Worm (Caenorhabditis elegans) whole organism, L3 larva: ENCODE results near the gene sru-38.

ENCODE experiments used
- R02D3.7 ChIP-seq: fragments of 150-350 bp; optimal IDR thresholded peaks from 2 replicates; lab custom pipeline; 2014; ENCODE audit warnings: missing biosample characterization, missing genetic modification characterization
- ZK546.5 ChIP-seq: sonication (generic microtip); optimal IDR thresholded peaks from 2 replicates; lab custom pipeline; 2017; ENCODE audit warnings: missing biosample characterization, missing genetic modification characterization
- aly-2 ChIP-seq: fragments of 150-350 bp; optimal IDR thresholded peaks from 2 replicates; lab custom pipeline; 2014; ENCODE audit warnings: missing biosample characterization, missing genetic modification characterization
- ama-1 ChIP-seq: fragments of 150-350 bp; optimal IDR thresholded peaks from 2 replicates; lab custom pipeline; 2018
- ceh-16 ChIP-seq: sonication (generic microtip); optimal IDR thresholded peaks from 2 replicates; lab custom pipeline; 2017; ENCODE audit warnings: missing biosample characterization, missing genetic modification characterization
- ceh-9 ChIP-seq: sonication (generic microtip); optimal IDR thresholded peaks from 2 replicates; lab custom pipeline; 2018; ENCODE audit warnings: missing biosample characterization, missing genetic modification characterization
- daf-12 ChIP-seq: fragments of 150-350 bp; optimal IDR thresholded peaks from 2 replicates; lab custom pipeline; 2014; ENCODE audit warnings: missing biosample characterization, missing genetic modification reagents, missing genetic modification characterization
- egl-27 ChIP-seq: sonication (generic microtip); optimal IDR thresholded peaks from 4 replicates; lab custom pipeline; 2017; ENCODE audit warnings: missing biosample characterization, missing genetic modification reagents, missing genetic modification characterization
- egl-5 ChIP-seq: fragments of 150-350 bp; optimal IDR thresholded peaks from 2 replicates; lab custom pipeline; 2017; ENCODE audit warnings: missing biosample characterization, missing genetic modification reagents, missing genetic modification characterization, inconsistent platforms
- elt-1 ChIP-seq: fragments of 150-350 bp; optimal IDR thresholded peaks from 2 replicates; lab custom pipeline; 2014; ENCODE audit warnings: missing biosample characterization, missing genetic modification characterization
- elt-2 ChIP-seq: sonication (generic microtip); optimal IDR thresholded peaks from 2 replicates; lab custom pipeline; 2016; ENCODE audit warnings: missing genetic modification reagents, mild to moderate bottlenecking, missing genetic modification characterization, missing compliant biosample characterization
- eor-1 ChIP-seq, 2 experiments: fragments of 150-350 bp; optimal IDR thresholded peaks; 2 replicates each; lab custom pipeline; 2014 to 2018; ENCODE audit warnings: missing biosample characterization in 2 of 2, missing genetic modification characterization in 2 of 2
- fkh-10 ChIP-seq: sonication (generic microtip); optimal IDR thresholded peaks from 2 replicates; lab custom pipeline; 2017; ENCODE audit warnings: missing biosample characterization, missing genetic modification reagents, missing genetic modification characterization
- fos-1 ChIP-seq: fragments of 150-350 bp; optimal IDR thresholded peaks from 2 replicates; lab custom pipeline; 2014; ENCODE audit warnings: missing biosample characterization, missing genetic modification characterization
- hmg-11 ChIP-seq: sonication (generic microtip); optimal IDR thresholded peaks from 2 replicates; lab custom pipeline; 2016; ENCODE audit warnings: missing genetic modification characterization, missing compliant biosample characterization
- jun-1 ChIP-seq: fragments of 150-350 bp; optimal IDR thresholded peaks from 2 replicates; lab custom pipeline; 2014; ENCODE audit warnings: missing biosample characterization, missing genetic modification reagents, missing genetic modification characterization
- lin-15B ChIP-seq: fragments of 150-350 bp; optimal IDR thresholded peaks from 2 replicates; lab custom pipeline; 2014; ENCODE audit warnings: missing biosample characterization, missing genetic modification characterization
- lin-39 ChIP-seq: fragments of 150-350 bp; optimal IDR thresholded peaks from 2 replicates; lab custom pipeline; 2018; ENCODE audit warnings: missing biosample characterization, missing genetic modification reagents, missing genetic modification characterization
- lsy-12 ChIP-seq: sonication (generic microtip); optimal IDR thresholded peaks from 2 replicates; lab custom pipeline; 2016; ENCODE audit warnings: mild to moderate bottlenecking, missing genetic modification characterization, missing compliant biosample characterization
- mml-1 ChIP-seq: fragments of 150-350 bp; sonication (generic microtip); optimal IDR thresholded peaks from 3 replicates; lab custom pipeline; 2014; ENCODE audit warnings: missing biosample characterization, missing genetic modification characterization
- nfya-1 ChIP-seq: sonication (generic microtip); optimal IDR thresholded peaks from 2 replicates; lab custom pipeline; 2017; ENCODE audit warnings: missing genetic modification characterization, mild to moderate bottlenecking, missing compliant biosample characterization, antibody characterized with exemption, moderate library complexity; ENCODE audit not compliant: insufficient read depth
- nhr-11 ChIP-seq: fragments of 150-350 bp; optimal IDR thresholded peaks from 2 replicates; lab custom pipeline; 2014; ENCODE audit warnings: missing biosample characterization, missing genetic modification characterization
- nhr-23 ChIP-seq: fragments of 150-350 bp; optimal IDR thresholded peaks from 2 replicates; lab custom pipeline; 2014; ENCODE audit warnings: missing biosample characterization, missing genetic modification reagents, missing genetic modification characterization
- nhr-237 ChIP-seq: fragments of 150-350 bp; optimal IDR thresholded peaks from 2 replicates; lab custom pipeline; 2014; ENCODE audit warnings: missing biosample characterization, missing genetic modification characterization
- nhr-25 ChIP-seq: sonication (generic microtip); optimal IDR thresholded peaks from 2 replicates; lab custom pipeline; 2017; ENCODE audit warnings: missing biosample characterization, missing genetic modification characterization
- nhr-43 ChIP-seq: sonication (generic microtip); optimal IDR thresholded peaks from 2 replicates; lab custom pipeline; 2016; ENCODE audit warnings: mild to moderate bottlenecking, missing genetic modification characterization, missing compliant biosample characterization; ENCODE audit not compliant: poor library complexity, severe bottlenecking
- nhr-76 ChIP-seq: fragments of 150-350 bp; sonication (generic microtip); optimal IDR thresholded peaks from 5 replicates; lab custom pipeline; 2014; ENCODE audit warnings: missing biosample characterization, missing genetic modification characterization
- pqm-1 ChIP-seq: fragments of 150-350 bp; optimal IDR thresholded peaks from 2 replicates; lab custom pipeline; 2017; ENCODE audit warnings: missing biosample characterization, missing genetic modification characterization, inconsistent platforms
- sea-2 ChIP-seq: fragments of 150-350 bp; sonication (generic microtip); optimal IDR thresholded peaks from 4 replicates; lab custom pipeline; 2014; ENCODE audit warnings: missing biosample characterization, missing genetic modification reagents, missing genetic modification characterization
- snpc-4 ChIP-seq: fragments of 150-350 bp; optimal IDR thresholded peaks from 2 replicates; lab custom pipeline; 2014; ENCODE audit warnings: missing biosample characterization, missing genetic modification characterization
- tbx-2 ChIP-seq: sonication (generic microtip); optimal IDR thresholded peaks from 2 replicates; lab custom pipeline; 2016; ENCODE audit warnings: mild to moderate bottlenecking, missing genetic modification characterization, missing compliant biosample characterization
- unc-39 ChIP-seq: sonication (generic microtip); optimal IDR thresholded peaks from 4 replicates; lab custom pipeline; 2017; ENCODE audit warnings: missing biosample characterization, missing genetic modification characterization
- unc-62 ChIP-seq: fragments of 150-350 bp; sonication (generic microtip); optimal IDR thresholded peaks from 4 replicates; lab custom pipeline; 2014; ENCODE audit warnings: missing biosample characterization, missing genetic modification reagents, missing genetic modification characterization
- zag-1 ChIP-seq: fragments of 150-350 bp; optimal IDR thresholded peaks from 2 replicates; lab custom pipeline; 2014; ENCODE audit warnings: missing biosample characterization, missing genetic modification characterization
- ztf-11 ChIP-seq: fragments of 150-350 bp; optimal IDR thresholded peaks from 2 replicates; lab custom pipeline; 2014; ENCODE audit warnings: missing biosample characterization, missing genetic modification characterization

The sru-38 gene

DNA sequence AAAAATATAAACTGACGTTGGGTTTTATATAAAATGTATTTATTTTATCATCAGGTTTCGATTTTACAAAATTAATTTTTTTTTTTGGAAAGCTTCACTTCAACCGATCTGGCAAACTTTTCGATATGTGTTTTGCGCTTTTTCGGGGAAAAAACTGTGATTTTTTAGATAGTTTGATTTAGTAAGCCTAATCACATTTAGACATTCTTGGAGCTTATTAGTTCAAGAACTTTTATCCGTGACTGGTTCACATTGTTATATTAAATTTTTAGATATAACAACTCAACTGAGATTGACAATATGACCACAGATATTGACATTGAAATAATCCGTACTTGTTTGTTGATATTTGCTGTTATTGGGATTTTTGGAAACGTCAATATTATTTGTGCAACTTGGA lies 1.8 kb upstream of the sru-38 start, which contains the start of gene srsx-21:
TSS of gene srsx-21 (plus strand) at position 301 of the 400 bp plus-strand sequence.
- no peak for TF ChIP-seq elt-1 (tag; lab: Kevin White, UChicago)

DNA sequence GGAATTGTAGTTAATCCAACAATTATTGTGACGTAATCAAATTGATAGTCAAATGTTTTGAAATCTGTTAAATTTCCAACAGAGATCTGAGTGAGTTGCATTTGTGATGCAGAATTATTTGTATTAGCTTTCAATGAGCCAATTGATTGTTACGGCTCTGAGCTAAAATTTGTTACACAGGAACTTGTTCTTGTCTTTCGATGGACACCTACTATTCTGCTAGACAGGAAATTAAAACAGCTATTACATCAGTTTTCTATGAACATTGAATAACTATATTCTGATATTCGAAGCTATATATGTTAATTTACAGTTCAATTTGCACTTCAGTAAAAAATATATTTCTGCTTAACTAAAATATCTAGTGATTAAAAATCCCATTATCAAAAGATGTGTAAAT lies 1.9 kb downstream of the sru-38 start, which contains the start of gene sru-40:
TSS of gene sru-40 (minus strand) at position 101 of the 400 bp plus-strand sequence.
- TF ChIP-seq lin-15B (tag; lab: Kevin White, UChicago) (no peak), R02D3.7 (tag; lab: Kevin White, UChicago) (no peak), nhr-25 (tag; lab: Kevin White, UChicago) (no peak), daf-12 (tag; lab: Kevin White, UChicago) (no peak), pqm-1 (no peak), fos-1 (tag; lab: Kevin White, UChicago) (no peak), ztf-11 (no peak), snpc-4 (no peak), jun-1 (tag; lab: Kevin White, UChicago) (no peak), ceh-16 (no peak), aly-2 (tag; lab: Kevin White, UChicago) (no peak), elt-1 (tag; lab: Kevin White, UChicago) (no peak), nfya-1 (no peak), nhr-237 (tag; lab: Kevin White, UChicago) (no peak), unc-62 (GFP tag; lab: Kevin White, UChicago) (no peak), hmg-11 (tag; lab: Kevin White, UChicago) (no peak)
- TF ChIP-seq, all 47 proteins: peak for 0

DNA sequence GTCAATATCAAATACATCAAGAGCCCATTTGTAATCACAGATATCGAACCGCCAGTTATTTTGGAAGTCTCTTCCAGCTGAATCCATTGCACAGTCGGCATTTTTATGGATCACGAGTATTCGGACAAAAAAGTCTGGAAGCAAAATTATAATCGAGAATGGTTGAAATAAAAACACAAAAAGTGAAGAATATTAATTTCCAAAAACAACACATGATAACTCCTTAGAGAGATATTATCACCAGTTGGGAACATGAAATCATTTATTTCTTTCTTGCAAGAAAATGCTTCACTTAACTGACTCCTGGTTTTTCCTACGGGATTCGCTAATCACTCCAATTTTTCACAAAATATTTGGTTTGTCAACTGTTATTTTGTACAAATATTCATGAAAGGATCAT lies 11.7 kb downstream of the sru-38 start, which contains the start of gene str-2:
TSS of gene str-2 (minus strand) at position 101 of the 400 bp plus-strand sequence.
- TF ChIP-seq nhr-76 (tag; lab: Kevin White, UChicago) (no peak), eor-1 (tag; optimal IDR thresholded peaks at IDR 0.05; lab: Kevin White, UChicago) (no peak), sea-2 (GFP tag; lab: Kevin White, UChicago) (no peak), egl-5 (tag; lab: Kevin White, UChicago) (no peak), ceh-9 (tag; lab: Kevin White, UChicago) (no peak), elt-2 (tag; lab: Kevin White, UChicago) (no peak), mml-1 (no peak), lsy-12 (no peak), ama-1 (lab: Kevin White, UChicago) (no peak), unc-39 (tag; lab: Kevin White, UChicago) (no peak), egl-27 (tag; lab: Kevin White, UChicago) (no peak), nfya-1 (no peak), hmg-11 (tag; lab: Kevin White, UChicago) (no peak), zag-1 (tag; lab: Kevin White, UChicago) (no peak), lin-15B (tag; lab: Kevin White, UChicago) (no peak)

DNA sequence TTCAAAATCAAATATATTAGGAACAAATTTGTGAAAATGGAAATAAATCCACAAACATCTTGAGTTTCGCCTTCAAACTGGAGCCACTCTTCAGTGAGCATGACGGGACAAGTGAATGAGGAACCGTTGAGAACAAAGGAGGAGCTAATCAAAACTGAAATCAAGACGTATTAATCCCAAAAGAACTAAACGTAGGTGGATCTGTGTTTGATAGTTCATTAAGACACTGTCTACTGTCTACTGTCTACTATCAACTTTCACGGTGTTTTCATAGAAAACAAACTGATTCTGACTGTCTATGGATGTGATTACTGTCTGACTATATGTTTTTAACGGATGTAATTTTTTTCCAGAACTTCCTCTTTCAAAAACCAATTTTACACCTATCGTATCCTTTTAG lies 14.1 kb downstream of the sru-38 start, which contains the start of gene str-193:
TSS of gene str-193 (minus strand) at position 101 of the 400 bp plus-strand sequence.
- no peak for TF ChIP-seq tbx-2 (tag; lab: Kevin White, UChicago)

DNA sequence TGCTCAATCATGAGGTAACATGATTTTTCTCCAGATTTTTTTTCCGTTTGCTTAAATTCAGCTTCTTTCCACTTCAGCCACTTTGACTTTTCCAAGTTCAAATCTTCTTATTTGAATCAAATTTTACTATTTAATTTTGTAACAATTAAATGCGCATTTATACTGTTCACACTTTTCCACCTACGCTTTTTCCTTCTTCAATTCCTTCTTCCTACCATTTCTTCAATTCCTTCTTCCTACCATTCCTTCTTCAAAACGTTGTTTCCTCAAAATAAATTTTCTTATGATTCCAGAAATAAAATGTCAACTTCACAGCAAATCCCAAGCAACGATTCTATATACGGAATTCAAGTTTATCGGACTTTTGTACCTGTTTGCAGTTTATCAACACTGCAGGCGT lies 19.5 kb downstream of the sru-38 start, which contains the start of gene sru-31:
TSS of gene sru-31 (plus strand) at position 301 of the 400 bp plus-strand sequence.
- no peak for TF ChIP-seq lsy-12
- no peak for TF ChIP-seq ama-1 (lab: Kevin White, UChicago)
- TF ChIP-seq elt-1 (tag; lab: Kevin White, UChicago) = no peak
- TF ChIP-seq aly-2 (tag; lab: Kevin White, UChicago) = no peak
- TF ChIP-seq nhr-76 (tag; lab: Kevin White, UChicago) = no peak
- TF ChIP-seq ztf-11 = no peak
- TF ChIP-seq lin-39 (tag; lab: Kevin White, UChicago) = no peak
- no peak for TF ChIP-seq ZK546.5 (tag; lab: Kevin White, UChicago)
- no peak for TF ChIP-seq R02D3.7 (tag; lab: Kevin White, UChicago)
- no peak for TF ChIP-seq nhr-23 (tag; lab: Kevin White, UChicago)
- no peak for TF ChIP-seq egl-5 (tag; lab: Kevin White, UChicago)
- no peak for TF ChIP-seq nhr-43 (tag; lab: Kevin White, UChicago)
- no peak for TF ChIP-seq eor-1 (tag; optimal IDR thresholded peaks at IDR 0.05; lab: Kevin White, UChicago)
- no peak for TF ChIP-seq nhr-11 (tag; lab: Kevin White, UChicago)
- no peak for TF ChIP-seq mml-1
- TF ChIP-seq sea-2 (GFP tag; lab: Kevin White, UChicago) = no peak
- no peak for TF ChIP-seq nhr-237 (tag; lab: Kevin White, UChicago)
- no peak for TF ChIP-seq fkh-10
